Worm (Caenorhabditis elegans) whole organism, L4/young adult: Measurements from ENCODE around the gene K03A11.1.

ENCODE experiments used
- W03F9.2 ChIP-seq: fragments of 150-350 bp; optimal IDR thresholded peaks from 2 replicates; lab custom pipeline; 2014; ENCODE audit warnings: missing biosample characterization, missing genetic modification characterization
- dao-5 ChIP-seq: sonication (generic microtip); optimal IDR thresholded peaks from 2 replicates; lab custom pipeline; 2016; ENCODE audit warnings: missing genotype, missing genetic modification characterization, moderate library complexity, missing compliant biosample characterization
- him-1 ChIP-seq: sonication (generic microtip); optimal IDR thresholded peaks from 2 replicates; lab custom pipeline; 2016; ENCODE audit warnings: missing genotype, missing genetic modification reagents, missing genetic modification characterization, missing compliant biosample characterization

- TF ChIP-seq him-1 = no peak
- no peak for TF ChIP-seq dao-5
- no peak for TF ChIP-seq W03F9.2 (tag; lab: Kevin White, UChicago)
Measured at ce11 chrX:13084273-13084672, 32.8 kb downstream of the K03A11.1 start, which contains the start of gene R03G8.1.
